Fruit fly (Drosophila melanogaster) whole organism, prepupa: ENCODE measurements around the gene CG31780.
"Not testable (repeated sequence)": the region's sequence is repeated elsewhere in the genome, so short reads cannot be mapped to it uniquely, and the experiment has no call there.

ENCODE experiments used
- Blimp-1 ChIP-seq: fragments of 200-800 bp; sonication (Bioruptor generic); optimal IDR thresholded peaks from 3 replicates; lab custom pipeline; 2017; ENCODE audit warnings: missing biosample characterization, missing genetic modification characterization, mild to moderate bottlenecking, moderate library complexity, missing genetic modification reagents
- CG15336 ChIP-seq: fragments of 200-800 bp; sonication (Bioruptor generic); IDR thresholded peaks from 2 replicates; pipeline ENCODE4 v1.3.6; 2022; ENCODE audit warnings: missing biosample characterization, missing genetic modification characterization
- CG6808 ChIP-seq: fragments of 200-800 bp; sonication (Bioruptor generic); optimal IDR thresholded peaks from 3 replicates; lab custom pipeline; 2017; ENCODE audit warnings: missing biosample characterization, missing genetic modification characterization, mild to moderate bottlenecking, moderate library complexity, missing genetic modification reagents
- CG6854 ChIP-seq: fragments of 200-800 bp; sonication (Bioruptor generic); optimal IDR thresholded peaks from 2 replicates; lab custom pipeline; 2017; ENCODE audit warnings: missing biosample characterization, mild to moderate bottlenecking, missing genetic modification characterization
- CG8632 ChIP-seq: fragments of 200-800 bp; sonication (Bioruptor generic); optimal IDR thresholded peaks from 3 replicates; lab custom pipeline; 2016; ENCODE audit warnings: missing biosample characterization, missing genetic modification characterization
- Hr39 ChIP-seq: fragments of 200-800 bp; sonication (Bioruptor generic); optimal IDR thresholded peaks from 2 replicates; lab custom pipeline; 2016; ENCODE audit warnings: missing biosample characterization, missing genetic modification characterization
- Lpt ChIP-seq: fragments of 200-800 bp; sonication (Bioruptor generic); optimal IDR thresholded peaks from 3 replicates; lab custom pipeline; 2016; ENCODE audit warnings: missing biosample characterization, missing genetic modification characterization
- OdsH ChIP-seq: fragments of 200-800 bp; sonication (Bioruptor generic); optimal IDR thresholded peaks from 3 replicates; lab custom pipeline; 2016; ENCODE audit warnings: missing biosample characterization, missing genetic modification characterization
- Smox ChIP-seq: fragments of 200-800 bp; sonication (Bioruptor generic); optimal IDR thresholded peaks from 3 replicates; lab custom pipeline; 2016; ENCODE audit warnings: missing biosample characterization, missing genetic modification characterization
- dsx ChIP-seq: fragments of 200-800 bp; optimal IDR thresholded peaks from 3 replicates; lab custom pipeline; 2019; ENCODE audit warnings: missing biosample characterization, mild to moderate bottlenecking, missing genetic modification characterization, moderate library complexity; ENCODE audit not compliant: poor library complexity, severe bottlenecking
- lz ChIP-seq: fragments of 200-800 bp; sonication (Bioruptor generic); optimal IDR thresholded peaks from 3 replicates; lab custom pipeline; 2016; ENCODE audit warnings: missing biosample characterization, missing genetic modification characterization
- topi ChIP-seq: fragments of 200-800 bp; sonication (Bioruptor generic); optimal IDR thresholded peaks from 3 replicates; lab custom pipeline; 2016; ENCODE audit warnings: missing biosample characterization, missing genetic modification characterization

- TF ChIP-seq OdsH; dsx (GFP tag; lab: Kevin White, UChicago); Lpt (GFP tag; lab: Kevin White, UChicago); lz (GFP tag; lab: Kevin White, UChicago); CG6854; CG8632 (GFP tag; lab: Kevin White, UChicago); CG6808 (GFP tag; lab: Kevin White, UChicago); Blimp-1 (GFP tag; lab: Kevin White, UChicago); topi (GFP tag; lab: Kevin White, UChicago); CG15336 (GFP tag; lab: Robert Waterston, UW); Hr39; Smox: not testable (repeated sequence)
Observed at dm6 chr2L:15704871-15705270, 9.0 kb downstream of the CG31780 start, which contains the start of gene CG31827.
